Worm (Caenorhabditis elegans) whole organism, late embryonic: ENCODE data around the gene nhr-94.

Experiments
- ceh-22 ChIP-seq: sonication (generic microtip); optimal IDR thresholded peaks from 2 replicates; lab custom pipeline; 2017; ENCODE audit warnings: missing biosample characterization, missing genetic modification characterization
- nfya-1 ChIP-seq: sonication (generic microtip); optimal IDR thresholded peaks from 2 replicates; lab custom pipeline; 2017; ENCODE audit warnings: missing genetic modification characterization, mild to moderate bottlenecking, missing compliant biosample characterization, antibody characterized with exemption, moderate library complexity
- nhr-11 ChIP-seq: fragments of 150-350 bp; optimal IDR thresholded peaks from 2 replicates; lab custom pipeline; 2014; ENCODE audit warnings: missing biosample characterization, missing genetic modification characterization
- rnt-1 ChIP-seq: sonication (generic microtip); optimal IDR thresholded peaks from 2 replicates; lab custom pipeline; 2016; ENCODE audit warnings: missing genetic modification characterization, missing compliant biosample characterization
- unc-55 ChIP-seq: sonication (generic microtip); optimal IDR thresholded peaks from 2 replicates; lab custom pipeline; 2017; ENCODE audit warnings: missing biosample characterization, missing genetic modification reagents, missing genetic modification characterization
- ztf-16 ChIP-seq: sonication (generic microtip); optimal IDR thresholded peaks from 2 replicates; lab custom pipeline; 2017; ENCODE audit warnings: missing genetic modification characterization, missing compliant biosample characterization

- no peak for TF ChIP-seq rnt-1 (tag; lab: Kevin White, UChicago)
- no peak for TF ChIP-seq nfya-1 (tag; lab: Kevin White, UChicago)
- no peak for TF ChIP-seq nhr-11
- no peak for TF ChIP-seq ztf-16 (tag; lab: Kevin White, UChicago)
- no peak for TF ChIP-seq ceh-22 (tag; lab: Kevin White, UChicago)
- TF ChIP-seq unc-55 (GFP tag; lab: Kevin White, UChicago) = no peak
Observed at ce11 chrV:7639356-7639755, 46.8 kb downstream of the nhr-94 start.
